Fruit fly (Drosophila melanogaster) whole organism, embryonic: Measurements from ENCODE around the gene CG11951.

Experiments
- Bdp1 ChIP-seq: fragments of 200-800 bp; sonication (Bioruptor generic); optimal IDR thresholded peaks from 3 replicates; lab custom pipeline; 2016; ENCODE audit warnings: missing biosample characterization, missing genetic modification characterization
- Blimp-1 ChIP-seq: fragments of 200-800 bp; sonication (Bioruptor generic); optimal IDR thresholded peaks from 3 replicates; lab custom pipeline; 2018; ENCODE audit warnings: missing biosample characterization, missing genetic modification characterization, mild to moderate bottlenecking, moderate library complexity, missing genetic modification reagents
- C15 ChIP-seq: fragments of 200-800 bp; sonication (Bioruptor generic); IDR thresholded peaks from 3 replicates; pipeline ENCODE4 v1.3.6; 2022; ENCODE audit warnings: missing biosample characterization, missing genetic modification characterization
- CG10209 ChIP-seq: fragments of 200-800 bp; sonication (Bioruptor generic); optimal IDR thresholded peaks from 3 replicates; lab custom pipeline; 2017; ENCODE audit warnings: missing biosample characterization, mild to moderate bottlenecking, missing genetic modification characterization, missing genetic modification reagents
- CG10274 ChIP-seq: fragments of 200-800 bp; sonication (Bioruptor generic); optimal IDR thresholded peaks from 3 replicates; lab custom pipeline; 2017; ENCODE audit warnings: missing biosample characterization, mild to moderate bottlenecking, missing genetic modification characterization
- CG10321 ChIP-seq: fragments of 200-800 bp; sonication (Bioruptor generic); IDR thresholded peaks from 2 replicates; pipeline ENCODE4 v1.3.6; 2022; ENCODE audit warnings: missing biosample characterization, missing genetic modification characterization
- CG10959 ChIP-seq: fragments of 200-800 bp; sonication (Bioruptor generic); IDR thresholded peaks from 2 replicates; pipeline ENCODE4 v1.3.6; 2022; ENCODE audit warnings: missing biosample characterization, missing genetic modification characterization
- CG11093 ChIP-seq: fragments of 200-800 bp; sonication (Bioruptor generic); IDR thresholded peaks from 3 replicates; pipeline ENCODE4 v1.3.6; 2022; ENCODE audit warnings: missing biosample characterization, missing genetic modification characterization
- CG11560 ChIP-seq: fragments of 200-800 bp; sonication (Bioruptor generic); IDR thresholded peaks from 3 replicates; pipeline ENCODE4 v1.3.6; 2022; ENCODE audit warnings: missing biosample characterization, missing genetic modification characterization
- CG17612 ChIP-seq: fragments of 200-800 bp; sonication (Bioruptor generic); IDR thresholded peaks from 2 replicates; pipeline ENCODE4 v1.3.6; 2022; ENCODE audit warnings: missing biosample characterization, missing genetic modification characterization
- CG3407 ChIP-seq: fragments of 200-800 bp; sonication (Bioruptor generic); optimal IDR thresholded peaks from 2 replicates; lab custom pipeline; 2018; ENCODE audit warnings: missing biosample characterization, mild to moderate bottlenecking, missing genetic modification characterization
- CG34376 ChIP-seq: fragments of 200-800 bp; sonication (Bioruptor generic); optimal IDR thresholded peaks from 2 replicates; lab custom pipeline; 2018; ENCODE audit warnings: missing biosample characterization, mild to moderate bottlenecking, missing genetic modification characterization
- CG3847 ChIP-seq: fragments of 200-800 bp; sonication (Bioruptor generic); IDR thresholded peaks from 2 replicates; pipeline ENCODE4 v1.3.6; 2022; ENCODE audit warnings: missing biosample characterization, missing genetic modification characterization
- CG4854 ChIP-seq: fragments of 200-800 bp; sonication (Bioruptor generic); optimal IDR thresholded peaks from 2 replicates; lab custom pipeline; 2016; ENCODE audit warnings: missing biosample characterization, missing genetic modification characterization, inconsistent platforms
- CG5180 ChIP-seq: fragments of 200-800 bp; sonication (Bioruptor generic); optimal IDR thresholded peaks from 3 replicates; lab custom pipeline; 2017; ENCODE audit warnings: missing biosample characterization, missing genetic modification characterization, mild to moderate bottlenecking, moderate library complexity, missing genetic modification reagents
- CG6654 ChIP-seq: fragments of 200-800 bp; sonication (Bioruptor generic); optimal IDR thresholded peaks from 2 replicates; lab custom pipeline; 2017; ENCODE audit warnings: missing biosample characterization, mild to moderate bottlenecking, missing genetic modification characterization
- CG6683 ChIP-seq: fragments of 200-800 bp; sonication (Bioruptor generic); optimal IDR thresholded peaks from 2 replicates; lab custom pipeline; 2017; ENCODE audit warnings: missing biosample characterization, mild to moderate bottlenecking, missing genetic modification characterization, missing genetic modification reagents
- CG6854 ChIP-seq: fragments of 200-800 bp; sonication (Bioruptor generic); optimal IDR thresholded peaks from 3 replicates; lab custom pipeline; 2017; ENCODE audit warnings: missing biosample characterization, mild to moderate bottlenecking, missing genetic modification characterization
- CG7987 ChIP-seq: fragments of 200-800 bp; sonication (Bioruptor generic); optimal IDR thresholded peaks from 2 replicates; lab custom pipeline; 2018; ENCODE audit warnings: missing biosample characterization, mild to moderate bottlenecking, missing genetic modification characterization, moderate library complexity
- CG8388 ChIP-seq: fragments of 200-800 bp; sonication (Bioruptor generic); optimal IDR thresholded peaks from 2 replicates; lab custom pipeline; 2019; ENCODE audit warnings: missing biosample characterization, mild to moderate bottlenecking, missing genetic modification characterization, moderate library complexity
- D19A ChIP-seq: fragments of 200-800 bp; optimal IDR thresholded peaks from 3 replicates; lab custom pipeline; 2019; ENCODE audit warnings: missing biosample characterization, mild to moderate bottlenecking, missing genetic modification characterization, moderate library complexity
- Dbx ChIP-seq: fragments of 200-800 bp; sonication (Bioruptor generic); IDR thresholded peaks from 3 replicates; pipeline ENCODE4 v1.3.6; 2022; ENCODE audit warnings: missing biosample characterization, missing genetic modification characterization
- Fer1 ChIP-seq: fragments of 200-800 bp; sonication (Bioruptor generic); optimal IDR thresholded peaks from 2 replicates; lab custom pipeline; 2017; ENCODE audit warnings: missing biosample characterization, mild to moderate bottlenecking, missing genetic modification characterization
- Fer3 ChIP-seq: fragments of 200-800 bp; sonication (Bioruptor generic); optimal IDR thresholded peaks from 2 replicates; lab custom pipeline; 2018; ENCODE audit warnings: missing biosample characterization, mild to moderate bottlenecking, missing genetic modification characterization, moderate library complexity
- HLH4C ChIP-seq: fragments of 200-800 bp; sonication (Bioruptor generic); IDR thresholded peaks from 3 replicates; pipeline ENCODE4 v1.3.6; 2022; ENCODE audit warnings: missing biosample characterization, missing genetic modification characterization; ENCODE audit not compliant: partially characterized antibody
- Mes4 ChIP-seq: fragments of 200-800 bp; sonication (Bioruptor generic); optimal IDR thresholded peaks from 2 replicates; lab custom pipeline; 2016; ENCODE audit warnings: missing biosample characterization, missing genetic modification characterization
- Mrtf ChIP-seq: fragments of 200-800 bp; sonication (Bioruptor generic); IDR thresholded peaks from 3 replicates; pipeline ENCODE4 v1.3.6; 2022; ENCODE audit warnings: missing biosample characterization, missing genetic modification characterization
- NC2α ChIP-seq: fragments of 200-800 bp; sonication (Bioruptor generic); optimal IDR thresholded peaks from 2 replicates; lab custom pipeline; 2016; ENCODE audit warnings: missing biosample characterization, missing genetic modification characterization
- Oaz ChIP-seq: fragments of 200-800 bp; sonication (Bioruptor generic); IDR thresholded peaks from 2 replicates; pipeline ENCODE4 v1.3.6; 2022; ENCODE audit warnings: missing biosample characterization, missing genetic modification characterization
- Sin3A ChIP-seq: fragments of >200 bp; optimal IDR thresholded peaks from 2 replicates; lab custom pipeline; 2018
- Six4 ChIP-seq: fragments of 200-800 bp; sonication (Bioruptor generic); optimal IDR thresholded peaks from 2 replicates; lab custom pipeline; 2016; ENCODE audit warnings: missing biosample characterization, missing genetic modification characterization
- amos ChIP-seq: fragments of 200-800 bp; sonication (Bioruptor generic); IDR thresholded peaks from 2 replicates; pipeline ENCODE4 v1.3.6; 2022; ENCODE audit warnings: missing biosample characterization, missing genetic modification characterization; ENCODE audit not compliant: partially characterized antibody
- aop ChIP-seq: fragments of 200-800 bp; sonication (Bioruptor generic); IDR thresholded peaks from 2 replicates; pipeline ENCODE4 v1.3.6; 2022; ENCODE audit warnings: missing biosample characterization, missing genetic modification characterization
- crol ChIP-seq: fragments of 200-800 bp; sonication (Bioruptor generic); IDR thresholded peaks from 2 replicates; pipeline ENCODE4 v1.3.6; 2022; ENCODE audit warnings: missing biosample characterization, missing genetic modification characterization
- dpn ChIP-seq, 2 experiments: fragments of 200-800 bp; sonication (Bioruptor generic); optimal IDR thresholded peaks; 3 replicates each; lab custom pipeline; 2016; ENCODE audit warnings: missing biosample characterization in 2 of 2, missing genetic modification characterization in 2 of 2
- emc ChIP-seq: fragments of 200-800 bp; sonication (Bioruptor generic); optimal IDR thresholded peaks from 2 replicates; lab custom pipeline; 2016; ENCODE audit warnings: missing biosample characterization, missing genetic modification characterization
- esg ChIP-seq: fragments of 200-800 bp; sonication (Bioruptor generic); conservative IDR thresholded peaks from 2 replicates; pipeline ENCODE4 v1.3.6; 2022; ENCODE audit warnings: missing biosample characterization, missing genetic modification characterization
- gfzf ChIP-seq: fragments of 200-800 bp; sonication (Bioruptor generic); optimal IDR thresholded peaks from 2 replicates; lab custom pipeline; 2016; ENCODE audit warnings: missing biosample characterization, mild to moderate bottlenecking, missing genetic modification characterization, moderate library complexity
- ham ChIP-seq: fragments of 200-800 bp; sonication (Bioruptor generic); IDR thresholded peaks from 2 replicates; pipeline ENCODE4 v1.3.6; 2022; ENCODE audit warnings: missing biosample characterization, missing genetic modification characterization
- ken ChIP-seq: fragments of 200-800 bp; sonication (Bioruptor generic); IDR thresholded peaks from 3 replicates; pipeline ENCODE4 v1.3.6; 2022; ENCODE audit warnings: missing biosample characterization, missing genetic modification characterization
- knrl ChIP-seq: fragments of 200-800 bp; sonication (Bioruptor generic); IDR thresholded peaks from 3 replicates; pipeline ENCODE4 v1.3.6; 2022; ENCODE audit warnings: missing biosample characterization, missing genetic modification characterization; ENCODE audit not compliant: partially characterized antibody
- mam ChIP-seq: fragments of 200-800 bp; sonication (Bioruptor generic); optimal IDR thresholded peaks from 3 replicates; lab custom pipeline; 2016; ENCODE audit warnings: missing biosample characterization, missing genetic modification characterization
- pita ChIP-seq: fragments of 200-800 bp; sonication (Bioruptor generic); optimal IDR thresholded peaks from 2 replicates; lab custom pipeline; 2017; ENCODE audit warnings: missing biosample characterization, mild to moderate bottlenecking, missing genetic modification characterization
- ssp ChIP-seq: fragments of 200-800 bp; sonication (Bioruptor generic); IDR thresholded peaks from 2 replicates; pipeline ENCODE4 v1.3.6; 2022; ENCODE audit warnings: missing biosample characterization, missing genetic modification characterization
- trem ChIP-seq: fragments of 200-800 bp; optimal IDR thresholded peaks from 3 replicates; lab custom pipeline; 2019; ENCODE audit warnings: missing biosample characterization, mild to moderate bottlenecking, missing genetic modification characterization, moderate library complexity
- trh ChIP-seq: fragments of 200-800 bp; sonication (Bioruptor generic); optimal IDR thresholded peaks from 2 replicates; lab custom pipeline; 2016; ENCODE audit warnings: missing biosample characterization, missing genetic modification characterization
- ttk ChIP-seq: fragments of 200-800 bp; sonication (Bioruptor generic); IDR thresholded peaks from 2 replicates; pipeline ENCODE4 v2.1.2; 2022; ENCODE audit warnings: missing biosample characterization, missing genetic modification characterization
- tx ChIP-seq: fragments of 200-800 bp; sonication (Bioruptor generic); optimal IDR thresholded peaks from 2 replicates; lab custom pipeline; 2016; ENCODE audit warnings: missing biosample characterization, missing genetic modification characterization
- zfh1 ChIP-seq: fragments of 200-800 bp; sonication (Bioruptor generic); IDR thresholded peaks from 3 replicates; pipeline ENCODE4 v1.3.6; 2022; ENCODE audit warnings: missing biosample characterization, missing genetic modification characterization

The CG11951 gene

dm6 chr3R:29204612-29205480 lies 33.7 kb downstream of the CG11951 start (continued):
- TF ChIP-seq Blimp-1 (GFP tag; lab: Kevin White, UChicago) (peak; percentile 84), mam (GFP tag; lab: Kevin White, UChicago) (peak; percentile 60), gfzf (GFP tag; lab: Kevin White, UChicago) (no peak), D19A (tag; lab: Kevin White, UChicago) (peak; percentile 71), Sin3A (lab: Kevin White, UChicago) (no peak), esg (peak; percentile 73), CG11093 (GFP tag; lab: Robert Waterston, UW) (peak; percentile 79), CG10321 (no peak), ken (GFP tag; lab: Robert Waterston, UW) (peak; percentile 80), CG10274 (GFP tag; lab: Kevin White, UChicago) (peak; percentile 13), CG4854 (GFP tag; lab: Kevin White, UChicago) (peak; percentile 42), C15 (no peak), aop (peak; percentile 56; the same call in 1 of the 2 replicates), knrl (GFP tag; lab: Robert Waterston, UW) (no peak), Bdp1 (peak; percentile 55), HLH4C (no peak), CG34376 (GFP tag; lab: Kevin White, UChicago) (no peak), CG10209 (GFP tag; lab: Kevin White, UChicago) (peak; percentile 68), NC2α (GFP tag; lab: Kevin White, UChicago) (peak; percentile 53), CG6654 (GFP tag; lab: Kevin White, UChicago) (peak; percentile 59), amos (no peak), ttk (GFP tag; lab: Robert Waterston, UW) (peak; percentile 77), CG10959 (GFP tag; lab: Robert Waterston, UW) (peak; percentile 66), pita (no peak), dpn (GFP tag; optimal IDR thresholded peaks at IDR 0.05; lab: Kevin White, UChicago) (peak; percentile 69 to 84), Mes4 (GFP tag; lab: Kevin White, UChicago) (peak; percentile 77), ssp (GFP tag; lab: Robert Waterston, UW) (peak; percentile 69), Fer3 (tag; lab: Kevin White, UChicago) (peak; percentile 46), CG7987 (GFP tag; lab: Kevin White, UChicago) (no peak), CG11560 (tag; lab: Robert Waterston, UW) (0 out of 3 replicates have a peak, but pooled peaks have one; percentile 44), CG8388 (GFP tag; lab: Kevin White, UChicago) (peak; percentile 79), Six4 (GFP tag; lab: Kevin White, UChicago) (peak; percentile 80), Fer1 (peak; percentile 65), CG17612 (GFP tag; lab: Robert Waterston, UW) (peak; percentile 23; the same call in 1 of the 2 replicates), CG6854 (GFP tag; lab: Kevin White, UChicago) (peak; percentile 28), zfh1 (GFP tag; lab: Robert Waterston, UW) (peak; percentile 85), CG3847 (GFP tag; lab: Robert Waterston, UW) (peak; percentile 65), CG6683 (GFP tag; lab: Kevin White, UChicago) (peak; percentile 23), tx (peak; percentile 62), CG3407 (GFP tag; lab: Kevin White, UChicago) (peak; percentile 73), Dbx (GFP tag; lab: Robert Waterston, UW) (no peak), trem (tag; lab: Kevin White, UChicago) (peak; percentile 74), crol (peak; percentile 40; the same call in 1 of the 2 replicates), trh (no peak), Oaz (GFP tag; lab: Robert Waterston, UW) (peak; percentile 27; the same call in 1 of the 2 replicates), ham (no peak), CG5180 (GFP tag; lab: Kevin White, UChicago) (peak; percentile 65), emc (GFP tag; lab: Kevin White, UChicago) (no peak), Mrtf (peak; percentile 68; the same call in 2 of the 3 replicates)
